Fruit fly (Drosophila melanogaster): ENCODE measurements around the gene CG6836.

DNA sequence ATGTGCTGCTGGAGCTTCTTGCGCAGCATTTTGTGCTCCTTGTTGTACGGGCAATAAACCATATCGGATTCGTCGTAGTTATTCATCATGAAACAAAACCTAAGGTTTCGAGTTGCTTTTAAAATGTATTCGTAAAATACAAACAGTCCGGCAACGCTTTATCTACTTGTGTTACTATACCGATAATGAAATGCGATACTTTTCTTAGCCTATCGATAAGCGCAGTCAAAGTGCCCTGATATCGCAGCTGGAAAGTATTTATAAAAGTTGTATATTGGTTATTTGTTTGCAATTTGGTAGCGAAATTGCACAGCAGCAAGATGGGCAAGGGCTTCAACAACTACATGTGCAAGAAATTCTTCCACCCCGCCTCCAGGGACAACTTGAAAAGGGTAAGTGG, 49.0 kb upstream of the CG6836 start, which contains the start of the genes arx and CG6843:
- no peak for TF ChIP-seq CG34367 (tag; optimal IDR thresholded peaks at IDR 0.05)
- no peak for TF ChIP-seq CG9948 (tag; optimal IDR thresholded peaks at IDR 0.05)
- TF ChIP-seq CG8159 (tag; optimal IDR thresholded peaks at IDR 0.05) = no peak
- no peak for TF ChIP-seq EcR (GFP tag; optimal IDR thresholded peaks at IDR 0.05)
- TF ChIP-seq CG14655 (GFP tag; optimal IDR thresholded peaks at IDR 0.05) = no peak
- no peak for TF ChIP-seq rn (GFP tag; IDR thresholded peaks at IDR 0.05)
- no peak for TF ChIP-seq gl (tag; optimal IDR thresholded peaks at IDR 0.05)
- no peak for TF ChIP-seq Snoo (tag; optimal IDR thresholded peaks at IDR 0.05)
- TF ChIP-seq fd96Ca (GFP tag; IDR thresholded peaks at IDR 0.05) = no peak

Data from whole organism, pupa.